Fruit fly (Drosophila melanogaster) whole organism, pupa: Measurements from ENCODE around the gene CG43349.

Source experiments
- CG10348 ChIP-seq: fragments of 200-800 bp; sonication (Bioruptor generic); IDR thresholded peaks from 2 replicates; pipeline ENCODE4 v1.3.6; 2022; ENCODE audit warnings: missing biosample characterization, missing genetic modification characterization
- CG12605 ChIP-seq: fragments of 200-800 bp; sonication (Bioruptor generic); IDR thresholded peaks from 2 replicates; pipeline ENCODE4 v1.3.6; 2022; ENCODE audit warnings: missing biosample characterization, missing genetic modification characterization
- CG13204 ChIP-seq: fragments of 200-800 bp; sonication (Bioruptor generic); optimal IDR thresholded peaks from 2 replicates; lab custom pipeline; 2018; ENCODE audit warnings: missing biosample characterization, mild to moderate bottlenecking, missing genetic modification characterization, moderate library complexity
- CG14655 ChIP-seq: fragments of 200-800 bp; sonication (Bioruptor generic); optimal IDR thresholded peaks from 3 replicates; lab custom pipeline; 2017; ENCODE audit warnings: mild to moderate bottlenecking, missing biosample characterization, missing genetic modification reagents, missing genetic modification characterization
- CG15710 ChIP-seq: fragments of 200-800 bp; sonication (Bioruptor generic); optimal IDR thresholded peaks from 2 replicates; lab custom pipeline; 2018; ENCODE audit warnings: missing biosample characterization, mild to moderate bottlenecking, missing genetic modification characterization, moderate library complexity
- CG17806 ChIP-seq: fragments of 200-800 bp; sonication (Bioruptor generic); optimal IDR thresholded peaks from 2 replicates; lab custom pipeline; 2018; ENCODE audit warnings: missing biosample characterization, mild to moderate bottlenecking, missing genetic modification characterization, moderate library complexity
- CG32121 ChIP-seq: fragments of 200-800 bp; sonication (Bioruptor generic); IDR thresholded peaks from 2 replicates; pipeline ENCODE4 v1.3.6; 2022; ENCODE audit warnings: missing biosample characterization, missing genetic modification characterization
- CG34367 ChIP-seq: fragments of 200-800 bp; sonication (Bioruptor generic); optimal IDR thresholded peaks from 2 replicates; lab custom pipeline; 2018; ENCODE audit warnings: missing biosample characterization, mild to moderate bottlenecking, missing genetic modification characterization
- CG4496 ChIP-seq: fragments of 200-800 bp; sonication (Bioruptor generic); IDR thresholded peaks from 3 replicates; pipeline ENCODE4 v1.3.6; 2022; ENCODE audit warnings: missing biosample characterization, missing genetic modification characterization
- CG8159 ChIP-seq: fragments of 200-800 bp; sonication (Bioruptor generic); optimal IDR thresholded peaks from 3 replicates; lab custom pipeline; 2018; ENCODE audit warnings: missing biosample characterization, mild to moderate bottlenecking, missing genetic modification characterization, moderate library complexity
- CG8301 ChIP-seq: fragments of 200-800 bp; sonication (Bioruptor generic); optimal IDR thresholded peaks from 2 replicates; lab custom pipeline; 2018; ENCODE audit warnings: missing biosample characterization, mild to moderate bottlenecking, missing genetic modification characterization
- CG9948 ChIP-seq: fragments of 200-800 bp; sonication (Bioruptor generic); optimal IDR thresholded peaks from 2 replicates; lab custom pipeline; 2018; ENCODE audit warnings: missing biosample characterization, mild to moderate bottlenecking, missing genetic modification characterization, moderate library complexity
- D1 ChIP-seq: fragments of 200-800 bp; sonication (Bioruptor generic); optimal IDR thresholded peaks from 2 replicates; lab custom pipeline; 2018; ENCODE audit warnings: missing biosample characterization, mild to moderate bottlenecking, missing genetic modification characterization, moderate library complexity
- EcR ChIP-seq: fragments of 200-800 bp; sonication (Bioruptor generic); optimal IDR thresholded peaks from 3 replicates; lab custom pipeline; 2019; ENCODE audit warnings: missing biosample characterization, missing genetic modification characterization, mild to moderate bottlenecking, moderate library complexity, missing genetic modification reagents
- Ets98B ChIP-seq: fragments of 200-800 bp; sonication (Bioruptor generic); IDR thresholded peaks from 2 replicates; pipeline ENCODE4 v1.3.6; 2022; ENCODE audit warnings: missing biosample characterization, missing genetic modification characterization
- Pif1A ChIP-seq: fragments of 200-800 bp; sonication (Bioruptor generic); optimal IDR thresholded peaks from 3 replicates; lab custom pipeline; 2016; ENCODE audit warnings: missing biosample characterization, missing genetic modification characterization
- Pif1B ChIP-seq: fragments of 200-800 bp; sonication (Bioruptor generic); optimal IDR thresholded peaks from 3 replicates; lab custom pipeline; 2016; ENCODE audit warnings: missing biosample characterization, missing genetic modification characterization
- Snoo ChIP-seq: fragments of 200-800 bp; sonication (Bioruptor generic); optimal IDR thresholded peaks from 3 replicates; lab custom pipeline; 2017; ENCODE audit warnings: missing biosample characterization, mild to moderate bottlenecking, missing genetic modification characterization, inconsistent platforms
- fd96Ca ChIP-seq: fragments of 200-800 bp; sonication (Bioruptor generic); IDR thresholded peaks from 3 replicates; pipeline ENCODE4 v1.3.6; 2022; ENCODE audit warnings: missing biosample characterization, missing genetic modification characterization
- gl ChIP-seq: fragments of 200-800 bp; sonication (Bioruptor generic); optimal IDR thresholded peaks from 2 replicates; lab custom pipeline; 2018; ENCODE audit warnings: missing biosample characterization, mild to moderate bottlenecking, missing genetic modification characterization
- rn ChIP-seq: fragments of 200-800 bp; sonication (Bioruptor generic); IDR thresholded peaks from 2 replicates; pipeline ENCODE4 v1.3.6; 2022; ENCODE audit warnings: missing biosample characterization, missing genetic modification characterization

Gene CG43349

dm6 chr2L:1199912-1200721 is at the start of gene CG43349, which contains the start of gene CG5011:
Gene CG43349, plus strand, starts transcription at chr2L:1200205.
Gene CG5011, plus strand, starts transcription at chr2L:1200671.
- TF ChIP-seq Ets98B (GFP tag; lab: Robert Waterston, UW): no peak
- no peak for TF ChIP-seq CG34367 (tag; lab: Kevin White, UChicago)
- TF ChIP-seq CG12605 (GFP tag; lab: Robert Waterston, UW): no peak

- TF ChIP-seq CG32121 (GFP tag; lab: Robert Waterston, UW) (peak; percentile 30; the same call in 1 of the 2 replicates), Pif1B (GFP tag; lab: Kevin White, UChicago) (no peak), CG8301 (tag; lab: Kevin White, UChicago) (no peak), CG4496 (GFP tag; lab: Robert Waterston, UW) (peak; percentile 69), CG15710 (peak; percentile 0), fd96Ca (GFP tag; lab: Robert Waterston, UW) (peak; percentile 47; the same call in 1 of the 3 replicates), Ets98B (GFP tag; lab: Robert Waterston, UW) (peak; percentile 51)
- TF ChIP-seq, all 21 proteins: peak for 5
Observed at dm6 chr2L:1150554-1150953, 49.5 kb upstream of the CG43349 start, which contains the start of the genes Tfb4 and Vps29. Gene Tfb4, minus strand, starts transcription at chr2L:1150677. Gene Vps29, plus strand, starts transcription at chr2L:1150766.

- TF ChIP-seq CG13204 (GFP tag; lab: Kevin White, UChicago): no peak
- no peak for TF ChIP-seq gl
- TF ChIP-seq CG8301 (tag; lab: Kevin White, UChicago): no peak
- TF ChIP-seq CG4496 (GFP tag; lab: Robert Waterston, UW): no peak
- no peak for TF ChIP-seq CG32121 (GFP tag; lab: Robert Waterston, UW)
- no peak for TF ChIP-seq Pif1A (GFP tag; lab: Kevin White, UChicago)
- TF ChIP-seq CG9948 (tag; lab: Kevin White, UChicago): no peak
- TF ChIP-seq CG34367 (tag; lab: Kevin White, UChicago): no peak
- no peak for TF ChIP-seq CG17806 (tag; lab: Kevin White, UChicago)
- TF ChIP-seq D1 (tag; lab: Kevin White, UChicago): no peak
- TF ChIP-seq, all 21 proteins: peak for 0
Observed at dm6 chr2L:1152693-1153092, 47.3 kb upstream of the CG43349 start.

- TF ChIP-seq CG4496 (GFP tag; lab: Robert Waterston, UW) (no peak), EcR (no peak), CG34367 (tag; lab: Kevin White, UChicago) (no peak), fd96Ca (GFP tag; lab: Robert Waterston, UW) (no peak), D1 (tag; lab: Kevin White, UChicago) (no peak), CG8301 (tag; lab: Kevin White, UChicago) (no peak), CG12605 (GFP tag; lab: Robert Waterston, UW) (no peak), CG14655 (GFP tag; lab: Kevin White, UChicago) (no peak), CG17806 (tag; lab: Kevin White, UChicago) (no peak), gl (no peak), CG13204 (GFP tag; lab: Kevin White, UChicago) (no peak)
Observed at dm6 chr2L:1156592-1157249, 43.3 kb upstream of the CG43349 start.

- TF ChIP-seq CG32121 (GFP tag; lab: Robert Waterston, UW) (no peak), CG15710 (peak; percentile 5)
Observed at dm6 chr2L:1157357-1157678, 42.7 kb upstream of the CG43349 start.

dm6 chr2L:1157679-1158518 is 42.1 kb upstream of the CG43349 start, which contains the start of gene capt:
Gene capt, minus strand, starts transcription at chr2L:1158262.
- peak; percentile 15 for TF ChIP-seq CG8301 (tag; lab: Kevin White, UChicago)
- TF ChIP-seq CG17806 (tag; lab: Kevin White, UChicago): peak; percentile 20
- peak; percentile 26; the same call in 1 of the 2 replicates for TF ChIP-seq CG32121 (GFP tag; lab: Robert Waterston, UW)
- no peak for TF ChIP-seq CG12605 (GFP tag; lab: Robert Waterston, UW)
- TF ChIP-seq CG10348 (GFP tag; lab: Robert Waterston, UW): no peak
- TF ChIP-seq gl: no peak
- no peak for TF ChIP-seq CG4496 (GFP tag; lab: Robert Waterston, UW)
- TF ChIP-seq Ets98B (GFP tag; lab: Robert Waterston, UW): peak; percentile 7; the same call in 1 of the 2 replicates
- no peak for TF ChIP-seq Snoo (tag; lab: Kevin White, UChicago)
- TF ChIP-seq Pif1B (GFP tag; lab: Kevin White, UChicago): no peak
- peak; percentile 82 for TF ChIP-seq EcR
- TF ChIP-seq CG8159 (tag; lab: Kevin White, UChicago): peak; percentile 53
- peak; percentile 23 for TF ChIP-seq CG9948 (tag; lab: Kevin White, UChicago)
- TF ChIP-seq D1 (tag; lab: Kevin White, UChicago): no peak
- no peak for TF ChIP-seq CG14655 (GFP tag; lab: Kevin White, UChicago)
- no peak for TF ChIP-seq Pif1A (GFP tag; lab: Kevin White, UChicago)
- no peak for TF ChIP-seq rn
- TF ChIP-seq CG34367 (tag; lab: Kevin White, UChicago): no peak
- peak; percentile 48 for TF ChIP-seq CG15710
- no peak for TF ChIP-seq CG13204 (GFP tag; lab: Kevin White, UChicago)
- no peak for TF ChIP-seq fd96Ca (GFP tag; lab: Robert Waterston, UW)
